Comparison of ENCODE assay signal across 3 worm cellular contexts in the genomic region with DNA sequence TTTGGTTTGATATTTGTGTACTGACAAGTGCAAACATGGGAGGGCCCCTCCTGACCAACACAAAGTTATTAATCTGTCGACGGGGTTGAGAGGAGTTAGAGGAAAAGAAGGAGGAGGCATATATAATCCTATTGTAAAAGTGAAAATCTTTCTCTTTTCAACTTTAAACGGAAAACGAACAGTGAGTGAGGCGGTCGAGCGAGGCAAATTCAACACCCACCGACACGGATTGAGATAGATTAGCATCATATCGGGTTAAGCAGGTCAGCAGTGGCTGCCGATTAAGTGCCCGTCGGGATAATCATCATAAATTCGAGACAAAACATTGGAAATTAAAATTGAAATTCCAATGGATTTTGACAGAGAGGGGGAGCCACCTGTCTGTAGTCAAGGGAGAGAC.
A peak's percentile ranks its signal among the peaks of the same experiment; 100 is the strongest.
TF ChIP-seq lines count a peak whose summit lies in the region.

No protein-coding gene starts in this region.

TF ChIP-seq in whole organism, L1 larva, 84 proteins besides CTCF, POLR2A, EP300 and RAD21:
- no peak for TF ChIP-seq lin-15B (tag; optimal IDR thresholded peaks at IDR 0.05; lab: Kevin White, UChicago)
- no peak for TF ChIP-seq ets-5 (GFP tag; IDR thresholded peaks at IDR 0.05; lab: Robert Waterston, UW)
- TF ChIP-seq blmp-1 (tag; optimal IDR thresholded peaks at IDR 0.05; lab: Kevin White, UChicago), result peak; percentile 81
- TF ChIP-seq snu-23 (GFP tag; optimal IDR thresholded peaks at IDR 0.05; lab: Kevin White, UChicago), result no peak
- TF ChIP-seq fkh-4 (tag; optimal IDR thresholded peaks at IDR 0.05; lab: Kevin White, UChicago; ENCODE audit: borderline replicate concordance), result no peak
- TF ChIP-seq jun-1 (tag; optimal IDR thresholded peaks at IDR 0.05; lab: Kevin White, UChicago), result no peak

TF ChIP-seq in whole organism, late embryonic, 69 proteins besides CTCF, POLR2A, EP300 and RAD21:
- no peak for TF ChIP-seq ceh-22 (tag; optimal IDR thresholded peaks at IDR 0.05; lab: Kevin White, UChicago)
- TF ChIP-seq tbx-2 (tag; optimal IDR thresholded peaks at IDR 0.05; lab: Kevin White, UChicago), result peak; percentile 11
- TF ChIP-seq gmeb-2 (tag; optimal IDR thresholded peaks at IDR 0.05; lab: Kevin White, UChicago), result no peak
- no peak for TF ChIP-seq unc-42 (tag; optimal IDR thresholded peaks at IDR 0.05; lab: Kevin White, UChicago)

TF ChIP-seq in whole organism, mixed stage, embryonic, 35 proteins besides CTCF, POLR2A, EP300 and RAD21:
- no peak for TF ChIP-seq ztf-11 (tag; optimal IDR thresholded peaks at IDR 0.05; lab: Kevin White, UChicago)
- TF ChIP-seq ham-2 (GFP tag; optimal IDR thresholded peaks at IDR 0.05; lab: Kevin White, UChicago), result peak; percentile 59

Comparison
In these comparisons a context has a peak if more than half of its experiments do, and no peak if none do; other contexts are left out.
1. Of the 10 proteins assayed by ChIP-seq in both whole organism, L1 larva and whole organism, late embryonic: peak only in whole organism, L1 larva: none; only in whole organism, late embryonic: tbx-2; in both: none; in neither: 9.